Worm (Caenorhabditis elegans): ENCODE results near the gene F11A5.13.
A peak's percentile ranks its signal among the peaks of the same experiment; 100 is the strongest.

F11A5.13 gene

ce11 chrV:16218522-16218921 lies 8.0 kb downstream of the F11A5.13 start, which contains the start of gene F11A5.15:
Gene F11A5.15 (minus strand): TSS chrV:16218622.
- TF ChIP-seq elt-2 (tag; optimal IDR thresholded peaks at IDR 0.05), result no peak
- no peak for TF ChIP-seq mml-1 (tag; optimal IDR thresholded peaks at IDR 0.05)
- no peak for TF ChIP-seq nhr-11 (tag; optimal IDR thresholded peaks at IDR 0.05)
- TF ChIP-seq ceh-82 (tag; optimal IDR thresholded peaks at IDR 0.05), result no peak
- no peak for TF ChIP-seq fos-1 (tag; optimal IDR thresholded peaks at IDR 0.05)
- no peak for TF ChIP-seq nhr-77 (tag; optimal IDR thresholded peaks at IDR 0.05)
- no peak for TF ChIP-seq fkh-10 (GFP tag; optimal IDR thresholded peaks at IDR 0.05)
- TF ChIP-seq pha-4 (tag; optimal IDR thresholded peaks at IDR 0.05), result no peak

- TF ChIP-seq lin-39 (tag; optimal IDR thresholded peaks at IDR 0.05) (no peak), ama-1 (optimal IDR thresholded peaks at IDR 0.05) (no peak), sea-2 (GFP tag; optimal IDR thresholded peaks at IDR 0.05) (no peak), fkh-2 (tag; optimal IDR thresholded peaks at IDR 0.05) (no peak), skn-1 (tag; optimal IDR thresholded peaks at IDR 0.05) (no peak), unc-39 (tag; optimal IDR thresholded peaks at IDR 0.05) (no peak), ceh-9 (tag; optimal IDR thresholded peaks at IDR 0.05) (no peak), pqm-1 (tag; optimal IDR thresholded peaks at IDR 0.05) (no peak), unc-62 (GFP tag; optimal IDR thresholded peaks at IDR 0.05) (no peak), ceh-82 (tag; optimal IDR thresholded peaks at IDR 0.05) (no peak), eor-1 (tag; optimal IDR thresholded peaks at IDR 0.05) (no peak)
Observed at ce11 chrV:16214505-16214904, 12.0 kb downstream of the F11A5.13 start, which contains the start of gene F11A5.9. Gene F11A5.9 (plus strand): TSS chrV:16214890.

ce11 chrV:16213323-16213722 lies 13.2 kb downstream of the F11A5.13 start:
- TF ChIP-seq nhr-23 (tag; optimal IDR thresholded peaks at IDR 0.05) (peak; percentile 39), nhr-43 (tag; optimal IDR thresholded peaks at IDR 0.05; ENCODE audit: poor library complexity, severe bottlenecking) (peak; percentile 93), nhr-25 (tag; optimal IDR thresholded peaks at IDR 0.05) (peak; percentile 14), elt-3 (tag; optimal IDR thresholded peaks at IDR 0.05) (peak in 2 of 3 experiments; percentile 26 to 43), nhr-28 (tag; optimal IDR thresholded peaks at IDR 0.05) (no peak), nhr-67 (tag; optimal IDR thresholded peaks at IDR 0.05) (no peak)

ce11 chrV:16211713-16212112 lies 14.8 kb downstream of the F11A5.13 start:
- TF ChIP-seq lin-15B (tag; optimal IDR thresholded peaks at IDR 0.05) (no peak), nhr-43 (tag; optimal IDR thresholded peaks at IDR 0.05; ENCODE audit: poor library complexity, severe bottlenecking) (peak; percentile 26)

- TF ChIP-seq ceh-9 (tag; optimal IDR thresholded peaks at IDR 0.05) (no peak), elt-3 (tag; optimal IDR thresholded peaks at IDR 0.05) (no peak), skn-1 (tag; optimal IDR thresholded peaks at IDR 0.05) (no peak), hmg-11 (tag; optimal IDR thresholded peaks at IDR 0.05) (no peak)
Observed at ce11 chrV:16210257-16211002, 16.1 kb downstream of the F11A5.13 start, which contains the start of gene F11A5.16. Gene F11A5.16 (plus strand): TSS chrV:16210952.

ce11 chrV:16209837-16210236 lies 16.6 kb downstream of the F11A5.13 start, which contains the start of gene oac-15:
Gene oac-15 (minus strand): TSS chrV:16209937.
- TF ChIP-seq nhr-23 (tag; optimal IDR thresholded peaks at IDR 0.05) (no peak), lin-39 (tag; optimal IDR thresholded peaks at IDR 0.05) (no peak), ceh-82 (tag; optimal IDR thresholded peaks at IDR 0.05) (no peak), unc-39 (tag; optimal IDR thresholded peaks at IDR 0.05) (no peak)

- no peak for TF ChIP-seq ceh-82 (tag; optimal IDR thresholded peaks at IDR 0.05)
- TF ChIP-seq mml-1 (tag; optimal IDR thresholded peaks at IDR 0.05), result no peak
- no peak for TF ChIP-seq ZK546.5 (tag; optimal IDR thresholded peaks at IDR 0.05)
- no peak for TF ChIP-seq snpc-4 (tag; optimal IDR thresholded peaks at IDR 0.05)
- no peak for TF ChIP-seq pqm-1 (tag; optimal IDR thresholded peaks at IDR 0.05)
- no peak for TF ChIP-seq egl-27 (tag; optimal IDR thresholded peaks at IDR 0.05)
- no peak for TF ChIP-seq sea-2 (GFP tag; optimal IDR thresholded peaks at IDR 0.05)
- TF ChIP-seq fkh-2 (tag; optimal IDR thresholded peaks at IDR 0.05), result no peak
- no peak for TF ChIP-seq nhr-12 (tag; optimal IDR thresholded peaks at IDR 0.05)
- no peak for TF ChIP-seq unc-62 (GFP tag; optimal IDR thresholded peaks at IDR 0.05)
- no peak for TF ChIP-seq elt-3 (tag; optimal IDR thresholded peaks at IDR 0.05)
- TF ChIP-seq jun-1 (tag; optimal IDR thresholded peaks at IDR 0.05), result no peak
- no peak for TF ChIP-seq nhr-237 (tag; optimal IDR thresholded peaks at IDR 0.05)
- TF ChIP-seq ceh-28 (tag; optimal IDR thresholded peaks at IDR 0.05), result no peak
- TF ChIP-seq tbx-2 (tag; optimal IDR thresholded peaks at IDR 0.05), result no peak
- no peak for TF ChIP-seq ceh-9 (tag; optimal IDR thresholded peaks at IDR 0.05)
- TF ChIP-seq elt-2 (tag; optimal IDR thresholded peaks at IDR 0.05), result no peak
- TF ChIP-seq skn-1 (tag; optimal IDR thresholded peaks at IDR 0.05), result no peak
Observed at ce11 chrV:16204888-16205287, 21.6 kb downstream of the F11A5.13 start, which contains the start of gene irld-26. Gene irld-26 (plus strand): TSS chrV:16205188.

Data from whole organism, L3 larva.